Fruit fly (Drosophila melanogaster) whole organism, prepupa: ENCODE results near the gene CG5447.

Experiments used
- Blimp-1 ChIP-seq: fragments of 200-800 bp; sonication (Bioruptor generic); optimal IDR thresholded peaks from 3 replicates; lab custom pipeline; 2017; ENCODE audit warnings: missing biosample characterization, missing genetic modification characterization, mild to moderate bottlenecking, moderate library complexity, missing genetic modification reagents
- CG10631 ChIP-seq: fragments of 200-800 bp; sonication (Bioruptor generic); optimal IDR thresholded peaks from 2 replicates; lab custom pipeline; 2016; ENCODE audit warnings: missing biosample characterization, missing genetic modification characterization
- CG10669 ChIP-seq: fragments of 200-800 bp; sonication (Bioruptor generic); optimal IDR thresholded peaks from 3 replicates; lab custom pipeline; 2018; ENCODE audit warnings: missing biosample characterization, mild to moderate bottlenecking, missing genetic modification characterization, moderate library complexity
- CG15336 ChIP-seq: fragments of 200-800 bp; sonication (Bioruptor generic); IDR thresholded peaks from 2 replicates; pipeline ENCODE4 v1.3.6; 2022; ENCODE audit warnings: missing biosample characterization, missing genetic modification characterization
- CG1621 ChIP-seq: fragments of 200-800 bp; sonication (Bioruptor generic); optimal IDR thresholded peaks from 3 replicates; lab custom pipeline; 2018; ENCODE audit warnings: missing biosample characterization, mild to moderate bottlenecking, missing genetic modification characterization
- CG16779 ChIP-seq: fragments of 200-800 bp; sonication (Bioruptor generic); optimal IDR thresholded peaks from 3 replicates; lab custom pipeline; 2017; ENCODE audit warnings: missing biosample characterization, mild to moderate bottlenecking, missing genetic modification characterization
- CG3032 ChIP-seq: fragments of 200-800 bp; optimal IDR thresholded peaks from 2 replicates; lab custom pipeline; 2019; ENCODE audit warnings: missing biosample characterization, mild to moderate bottlenecking, missing genetic modification characterization, moderate library complexity
- CG31627 ChIP-seq: fragments of 200-800 bp; sonication (Bioruptor generic); optimal IDR thresholded peaks from 3 replicates; lab custom pipeline; 2016; ENCODE audit warnings: missing biosample characterization, missing genetic modification characterization
- CG32006 ChIP-seq: fragments of 200-800 bp; sonication (Bioruptor generic); optimal IDR thresholded peaks from 3 replicates; lab custom pipeline; 2017; ENCODE audit warnings: missing biosample characterization, mild to moderate bottlenecking, missing genetic modification characterization
- CG34406 ChIP-seq: fragments of 200-800 bp; sonication (Bioruptor generic); optimal IDR thresholded peaks from 3 replicates; lab custom pipeline; 2016; ENCODE audit warnings: missing biosample characterization, missing genetic modification characterization
- CG3919 ChIP-seq: fragments of 200-800 bp; sonication (Bioruptor generic); optimal IDR thresholded peaks from 3 replicates; lab custom pipeline; 2016; ENCODE audit warnings: missing biosample characterization, missing genetic modification characterization
- CG6163 ChIP-seq: fragments of 200-800 bp; sonication (Bioruptor generic); IDR thresholded peaks from 3 replicates; pipeline ENCODE4 v1.3.6; 2022; ENCODE audit warnings: missing biosample characterization, missing genetic modification characterization
- CG6276 ChIP-seq: fragments of 200-800 bp; sonication (Bioruptor generic); optimal IDR thresholded peaks from 2 replicates; lab custom pipeline; 2017; ENCODE audit warnings: missing biosample characterization, mild to moderate bottlenecking, missing genetic modification characterization
- CG6808 ChIP-seq: fragments of 200-800 bp; sonication (Bioruptor generic); optimal IDR thresholded peaks from 3 replicates; lab custom pipeline; 2017; ENCODE audit warnings: missing biosample characterization, missing genetic modification characterization, mild to moderate bottlenecking, moderate library complexity, missing genetic modification reagents
- CG6854 ChIP-seq: fragments of 200-800 bp; sonication (Bioruptor generic); optimal IDR thresholded peaks from 2 replicates; lab custom pipeline; 2017; ENCODE audit warnings: missing biosample characterization, mild to moderate bottlenecking, missing genetic modification characterization
- CG7368 ChIP-seq: fragments of 200-800 bp; sonication (Bioruptor generic); optimal IDR thresholded peaks from 3 replicates; lab custom pipeline; 2016; ENCODE audit warnings: missing biosample characterization, missing genetic modification characterization
- CG8119 ChIP-seq: fragments of 200-800 bp; sonication (Bioruptor generic); IDR thresholded peaks from 3 replicates; pipeline ENCODE4 v1.3.6; 2022; ENCODE audit warnings: missing biosample characterization, missing genetic modification characterization
- CG8319 ChIP-seq: fragments of 200-800 bp; sonication (Bioruptor generic); optimal IDR thresholded peaks from 3 replicates; lab custom pipeline; 2016; ENCODE audit warnings: missing biosample characterization, missing genetic modification characterization
- CG8632 ChIP-seq: fragments of 200-800 bp; sonication (Bioruptor generic); optimal IDR thresholded peaks from 3 replicates; lab custom pipeline; 2016; ENCODE audit warnings: missing biosample characterization, missing genetic modification characterization
- CG9139 ChIP-seq: fragments of 200-800 bp; sonication (Bioruptor generic); optimal IDR thresholded peaks from 3 replicates; lab custom pipeline; 2017; ENCODE audit warnings: missing biosample characterization, mild to moderate bottlenecking, missing genetic modification characterization
- Eip75B ChIP-seq: fragments of 200-800 bp; sonication (Bioruptor generic); optimal IDR thresholded peaks from 3 replicates; lab custom pipeline; 2016; ENCODE audit warnings: missing biosample characterization, missing genetic modification characterization
- Eip78C ChIP-seq: fragments of 200-800 bp; sonication (Bioruptor generic); peaks from one replicate; lab custom pipeline; 2016; ENCODE audit warnings: missing biosample characterization, missing genetic modification characterization
- Ets21C ChIP-seq: fragments of 200-800 bp; sonication (Bioruptor generic); optimal IDR thresholded peaks from 3 replicates; lab custom pipeline; 2016; ENCODE audit warnings: missing biosample characterization, missing genetic modification characterization
- Ets96B ChIP-seq: fragments of 200-800 bp; optimal IDR thresholded peaks from 2 replicates; lab custom pipeline; 2019; ENCODE audit warnings: missing biosample characterization, mild to moderate bottlenecking, missing genetic modification characterization, moderate library complexity
- Hr4 ChIP-seq: fragments of 200-800 bp; sonication (Bioruptor generic); optimal IDR thresholded peaks from 3 replicates; lab custom pipeline; 2016; ENCODE audit warnings: missing biosample characterization, missing genetic modification characterization
- Lpt ChIP-seq: fragments of 200-800 bp; sonication (Bioruptor generic); optimal IDR thresholded peaks from 3 replicates; lab custom pipeline; 2016; ENCODE audit warnings: missing biosample characterization, missing genetic modification characterization
- OdsH ChIP-seq: fragments of 200-800 bp; sonication (Bioruptor generic); optimal IDR thresholded peaks from 3 replicates; lab custom pipeline; 2016; ENCODE audit warnings: missing biosample characterization, missing genetic modification characterization
- Sox102F ChIP-seq: fragments of 200-800 bp; sonication (Bioruptor generic); optimal IDR thresholded peaks from 2 replicates; lab custom pipeline; 2016; ENCODE audit warnings: missing biosample characterization, mild to moderate bottlenecking, missing genetic modification characterization
- Sox14 ChIP-seq: fragments of 200-800 bp; sonication (Bioruptor generic); optimal IDR thresholded peaks from 3 replicates; lab custom pipeline; 2016; ENCODE audit warnings: missing biosample characterization, missing genetic modification characterization
- Sox15 ChIP-seq: fragments of 200-800 bp; sonication (Bioruptor generic); optimal IDR thresholded peaks from 3 replicates; lab custom pipeline; 2016; ENCODE audit warnings: missing biosample characterization, missing genetic modification characterization
- achi ChIP-seq: fragments of 200-800 bp; sonication (Bioruptor generic); optimal IDR thresholded peaks from 3 replicates; lab custom pipeline; 2016; ENCODE audit warnings: missing biosample characterization, missing genetic modification characterization
- acj6 ChIP-seq: fragments of 200-800 bp; sonication (Bioruptor generic); optimal IDR thresholded peaks from 3 replicates; lab custom pipeline; 2016; ENCODE audit warnings: missing biosample characterization, missing genetic modification characterization
- dac ChIP-seq: fragments of 200-800 bp; sonication (Bioruptor generic); optimal IDR thresholded peaks from 2 replicates; lab custom pipeline; 2017; ENCODE audit warnings: missing biosample characterization, mild to moderate bottlenecking, missing genetic modification characterization
- dsx ChIP-seq: fragments of 200-800 bp; optimal IDR thresholded peaks from 3 replicates; lab custom pipeline; 2019; ENCODE audit warnings: missing biosample characterization, mild to moderate bottlenecking, missing genetic modification characterization, moderate library complexity; ENCODE audit not compliant: poor library complexity, severe bottlenecking
- esn ChIP-seq: fragments of 200-800 bp; sonication (Bioruptor generic); optimal IDR thresholded peaks from 2 replicates; lab custom pipeline; 2016; ENCODE audit warnings: missing biosample characterization, mild to moderate bottlenecking, missing genetic modification characterization, moderate library complexity
- fd59A ChIP-seq: fragments of 200-800 bp; sonication (Bioruptor generic); optimal IDR thresholded peaks from 2 replicates; lab custom pipeline; 2017; ENCODE audit warnings: missing biosample characterization, mild to moderate bottlenecking, missing genetic modification characterization, missing genetic modification reagents
- fd85E ChIP-seq: fragments of 200-800 bp; sonication (Bioruptor generic); optimal IDR thresholded peaks from 3 replicates; lab custom pipeline; 2016; ENCODE audit warnings: missing biosample characterization, missing genetic modification characterization
- fkh ChIP-seq: fragments of 200-800 bp; sonication (Bioruptor generic); optimal IDR thresholded peaks from 3 replicates; lab custom pipeline; 2017; ENCODE audit warnings: missing biosample characterization, mild to moderate bottlenecking, missing genetic modification characterization, moderate library complexity
- lz ChIP-seq: fragments of 200-800 bp; sonication (Bioruptor generic); optimal IDR thresholded peaks from 3 replicates; lab custom pipeline; 2016; ENCODE audit warnings: missing biosample characterization, missing genetic modification characterization
- net ChIP-seq: fragments of 200-800 bp; sonication (Bioruptor generic); optimal IDR thresholded peaks from 3 replicates; lab custom pipeline; 2016; ENCODE audit warnings: missing biosample characterization, missing genetic modification characterization
- pdm3 ChIP-seq: fragments of 200-800 bp; sonication (Bioruptor generic); optimal IDR thresholded peaks from 3 replicates; lab custom pipeline; 2016; ENCODE audit warnings: missing biosample characterization, missing genetic modification characterization
- salr ChIP-seq, 2 experiments: fragments of 200-800 bp; sonication (Bioruptor generic); optimal IDR thresholded peaks; 3 replicates each; lab custom pipeline; 2016 to 2018; ENCODE audit warnings: missing biosample characterization in 2 of 2, missing genetic modification characterization in 2 of 2, mild to moderate bottlenecking in 1 of 2
- ss ChIP-seq, 2 experiments: fragments of 200-800 bp; sonication (Bioruptor generic); optimal IDR thresholded peaks; 2 replicates in 1 of 2; 3 replicates in 1 of 2; lab custom pipeline; 2017 to 2018; ENCODE audit warnings: mild to moderate bottlenecking in 2 of 2, missing biosample characterization in 2 of 2, missing genetic modification characterization in 2 of 2, moderate library complexity in 1 of 2
- svp ChIP-seq: fragments of 200-800 bp; sonication (Bioruptor generic); peaks from one replicate; lab custom pipeline; 2016; ENCODE audit warnings: missing biosample characterization, missing genetic modification characterization
- topi ChIP-seq: fragments of 200-800 bp; sonication (Bioruptor generic); optimal IDR thresholded peaks from 3 replicates; lab custom pipeline; 2016; ENCODE audit warnings: missing biosample characterization, missing genetic modification characterization
- vri ChIP-seq: fragments of 200-800 bp; sonication (Bioruptor generic); optimal IDR thresholded peaks from 3 replicates; lab custom pipeline; 2016; ENCODE audit warnings: missing biosample characterization, mild to moderate bottlenecking, missing genetic modification characterization

CG5447 gene

dm6 chr3R:26461226-26461805, 9.0 kb downstream of the CG5447 start, which contains the start of gene CG5455 (continued):
- TF ChIP-seq Ets21C (GFP tag; lab: Kevin White, UChicago) (no peak), Ets96B (peak; percentile 28), CG6163 (GFP tag; lab: Robert Waterston, UW) (peak; percentile 75), CG10631 (GFP tag; lab: Kevin White, UChicago) (peak; percentile 10), CG1621 (tag; lab: Kevin White, UChicago) (peak; percentile 47), CG16779 (peak; percentile 71), CG31627 (GFP tag; lab: Kevin White, UChicago) (no peak), lz (GFP tag; lab: Kevin White, UChicago) (no peak), fd59A (GFP tag; lab: Kevin White, UChicago) (no peak), ss (GFP tag; optimal IDR thresholded peaks at IDR 0.05; lab: Kevin White, UChicago) (peak; percentile 4 to 69), CG8319 (no peak), pdm3 (GFP tag; lab: Kevin White, UChicago) (no peak), svp (GFP tag; lab: Kevin White, UChicago) (peak; percentile 65), dac (GFP tag; lab: Kevin White, UChicago) (peak; percentile 19), topi (no peak), Sox15 (GFP tag; lab: Kevin White, UChicago) (no peak), CG6276 (GFP tag; lab: Kevin White, UChicago) (no peak), Lpt (GFP tag; lab: Kevin White, UChicago) (peak; percentile 78), CG34406 (GFP tag; lab: Kevin White, UChicago) (peak; percentile 5), esn (peak; percentile 5), CG3919 (GFP tag; lab: Kevin White, UChicago) (peak; percentile 61), CG8632 (GFP tag; lab: Kevin White, UChicago) (no peak), dsx (GFP tag; lab: Kevin White, UChicago) (peak; percentile 72), CG7368 (GFP tag; lab: Kevin White, UChicago) (peak; percentile 33), salr (GFP tag; optimal IDR thresholded peaks at IDR 0.05; lab: Kevin White, UChicago) (peak in 1 of 2 experiments; percentile 2), CG15336 (GFP tag; lab: Robert Waterston, UW) (peak; percentile 56; the same call in 1 of the 2 replicates), CG3032 (tag; lab: Kevin White, UChicago) (no peak), achi (GFP tag; lab: Kevin White, UChicago) (no peak), CG6808 (GFP tag; lab: Kevin White, UChicago) (peak; percentile 23), vri (GFP tag; lab: Kevin White, UChicago) (peak; percentile 74), CG6854 (GFP tag; lab: Kevin White, UChicago) (peak; percentile 95), Eip78C (GFP tag; lab: Kevin White, UChicago) (peak; percentile 30), Blimp-1 (GFP tag; lab: Kevin White, UChicago) (peak; percentile 16), CG8119 (GFP tag; lab: Robert Waterston, UW) (peak; percentile 72; the same call in 2 of the 3 replicates), Sox102F (GFP tag; lab: Kevin White, UChicago) (peak; percentile 15), CG9139 (GFP tag; lab: Kevin White, UChicago) (peak; percentile 76), Sox14 (peak; percentile 66)

dm6 chr3R:26462173-26462959, 10.0 kb downstream of the CG5447 start:
- TF ChIP-seq CG10669, result peak; percentile 34
- peak; percentile 3 for TF ChIP-seq CG16779
- TF ChIP-seq CG34406 (GFP tag; lab: Kevin White, UChicago), result no peak
- TF ChIP-seq CG6276 (GFP tag; lab: Kevin White, UChicago), result peak; percentile 55
- peak; percentile 12 for TF ChIP-seq net (GFP tag; lab: Kevin White, UChicago)
- TF ChIP-seq acj6 (GFP tag; lab: Kevin White, UChicago), result peak; percentile 10
- TF ChIP-seq CG8119 (GFP tag; lab: Robert Waterston, UW), result peak; percentile 36; the same call in 1 of the 3 replicates
- TF ChIP-seq CG7368 (GFP tag; lab: Kevin White, UChicago), result no peak
- peak; percentile 53 for TF ChIP-seq CG15336 (GFP tag; lab: Robert Waterston, UW)
- TF ChIP-seq esn, result peak; percentile 2
- TF ChIP-seq Hr4 (GFP tag; lab: Kevin White, UChicago), result peak; percentile 71
- peak; percentile 73 for TF ChIP-seq CG32006 (GFP tag; lab: Kevin White, UChicago)
- peak; percentile 44 for TF ChIP-seq CG10631 (GFP tag; lab: Kevin White, UChicago)
- TF ChIP-seq CG3032 (tag; lab: Kevin White, UChicago), result peak; percentile 25
- no peak for TF ChIP-seq fkh (GFP tag; lab: Kevin White, UChicago)
- TF ChIP-seq fd85E (GFP tag; lab: Kevin White, UChicago), result no peak
- peak in 1 of 2 experiments; percentile 24 for TF ChIP-seq ss (GFP tag; optimal IDR thresholded peaks at IDR 0.05; lab: Kevin White, UChicago)
- peak; percentile 16 for TF ChIP-seq Sox14
- peak; percentile 54 for TF ChIP-seq OdsH (GFP tag; lab: Kevin White, UChicago)
- peak; percentile 8 for TF ChIP-seq Ets96B
- TF ChIP-seq CG6808 (GFP tag; lab: Kevin White, UChicago), result peak; percentile 60
- peak; percentile 50 for TF ChIP-seq Eip75B (GFP tag; lab: Kevin White, UChicago)
